Fruit fly (Drosophila melanogaster) whole organism, embryonic: ENCODE results near the gene stumps.

Experiments
- CG12659 ChIP-seq: fragments of 200-800 bp; sonication (Bioruptor generic); optimal IDR thresholded peaks from 3 replicates; lab custom pipeline; 2017; ENCODE audit warnings: mild to moderate bottlenecking, missing biosample characterization, missing genetic modification reagents, missing genetic modification characterization
- CG12942 ChIP-seq: fragments of 200-800 bp; sonication (Bioruptor generic); optimal IDR thresholded peaks from 3 replicates; lab custom pipeline; 2016; ENCODE audit warnings: missing biosample characterization, missing genetic modification characterization
- CG13775 ChIP-seq: fragments of 200-800 bp; sonication (Bioruptor generic); optimal IDR thresholded peaks from 3 replicates; lab custom pipeline; 2017; ENCODE audit warnings: missing biosample characterization, mild to moderate bottlenecking, missing genetic modification characterization
- CG17359 ChIP-seq: fragments of 200-800 bp; sonication (Bioruptor generic); optimal IDR thresholded peaks from 3 replicates; lab custom pipeline; 2018; ENCODE audit warnings: missing biosample characterization, mild to moderate bottlenecking, missing genetic modification characterization, moderate library complexity
- CG17385 ChIP-seq: fragments of 200-800 bp; sonication (Bioruptor generic); optimal IDR thresholded peaks from 3 replicates; lab custom pipeline; 2018; ENCODE audit warnings: missing biosample characterization, mild to moderate bottlenecking, missing genetic modification characterization
- CG30403 ChIP-seq: fragments of 200-800 bp; sonication (Bioruptor generic); optimal IDR thresholded peaks from 3 replicates; lab custom pipeline; 2016; ENCODE audit warnings: missing biosample characterization, missing genetic modification characterization
- CG30431 ChIP-seq: fragments of 200-800 bp; sonication (Bioruptor generic); optimal IDR thresholded peaks from 2 replicates; lab custom pipeline; 2017; ENCODE audit warnings: missing biosample characterization, missing genetic modification characterization
- CG31365 ChIP-seq: fragments of 200-800 bp; sonication (Bioruptor generic); optimal IDR thresholded peaks from 2 replicates; lab custom pipeline; 2018; ENCODE audit warnings: missing biosample characterization, mild to moderate bottlenecking, missing genetic modification characterization
- CG31441 ChIP-seq: fragments of 200-800 bp; sonication (Bioruptor generic); IDR thresholded peaks from 2 replicates; pipeline ENCODE4 v1.3.6; 2022; ENCODE audit warnings: missing biosample characterization, missing genetic modification characterization
- CG3726 ChIP-seq: fragments of 200-800 bp; sonication (Bioruptor generic); IDR thresholded peaks from 3 replicates; pipeline ENCODE4, ENCODE4 v1.3.6; 2022; ENCODE audit warnings: missing biosample characterization, missing genetic modification characterization
- CG4820 ChIP-seq: fragments of 200-800 bp; sonication (Bioruptor generic); optimal IDR thresholded peaks from 3 replicates; lab custom pipeline; 2016; ENCODE audit warnings: missing biosample characterization, missing genetic modification characterization
- CG5953 ChIP-seq: fragments of 200-800 bp; sonication (Bioruptor generic); IDR thresholded peaks from 2 replicates; pipeline ENCODE4 v1.3.6; 2022; ENCODE audit warnings: missing biosample characterization, missing genetic modification characterization
- CG6813 ChIP-seq: fragments of 200-800 bp; sonication (Bioruptor generic); optimal IDR thresholded peaks from 2 replicates; lab custom pipeline; 2017; ENCODE audit warnings: missing biosample characterization, missing genetic modification characterization, mild to moderate bottlenecking, moderate library complexity, missing genetic modification reagents
- CG8924 ChIP-seq: fragments of 200-800 bp; optimal IDR thresholded peaks from 3 replicates; lab custom pipeline; 2019; ENCODE audit warnings: missing biosample characterization, mild to moderate bottlenecking, missing genetic modification characterization, moderate library complexity
- CTCF ChIP-seq: fragments of 200-800 bp; sonication (Bioruptor generic); optimal IDR thresholded peaks from 2 replicates; lab custom pipeline; 2017; ENCODE audit warnings: missing biosample characterization, mild to moderate bottlenecking, missing genetic modification characterization, moderate library complexity
- Ets65A ChIP-seq: fragments of 200-800 bp; sonication (Bioruptor generic); peaks from one replicate; lab custom pipeline; 2016; ENCODE audit warnings: missing biosample characterization, missing genetic modification characterization
- H15 ChIP-seq: fragments of 200-800 bp; sonication (Bioruptor generic); IDR thresholded peaks from 3 replicates; pipeline ENCODE4 v1.3.6; 2022; ENCODE audit warnings: missing biosample characterization, missing genetic modification characterization
- HHEX ChIP-seq: fragments of 200-800 bp; sonication (Bioruptor generic); optimal IDR thresholded peaks from 3 replicates; lab custom pipeline; 2017; ENCODE audit warnings: missing biosample characterization, mild to moderate bottlenecking, missing genetic modification characterization, missing genetic modification reagents
- HLH4C ChIP-seq: fragments of 200-800 bp; sonication (Bioruptor generic); IDR thresholded peaks from 3 replicates; pipeline ENCODE4 v1.3.6; 2022; ENCODE audit warnings: missing biosample characterization, missing genetic modification characterization; ENCODE audit not compliant: partially characterized antibody
- HLHmδ ChIP-seq: fragments of 200-800 bp; sonication (Bioruptor generic); optimal IDR thresholded peaks from 2 replicates; lab custom pipeline; 2018; ENCODE audit warnings: missing biosample characterization, mild to moderate bottlenecking, missing genetic modification characterization, moderate library complexity
- Hr78 ChIP-seq, 2 experiments: fragments of 200-800 bp in 1 of 2; fragments of >200 bp in 1 of 2; sonication (Bioruptor generic) in 1 of 2; optimal IDR thresholded peaks; 2 replicates each; lab custom pipeline; 2017 to 2019; ENCODE audit warnings: missing biosample characterization in 2 of 2, missing genetic modification characterization in 2 of 2, mild to moderate bottlenecking in 1 of 2, moderate library complexity in 1 of 2
- Mes4 ChIP-seq: fragments of 200-800 bp; sonication (Bioruptor generic); optimal IDR thresholded peaks from 2 replicates; lab custom pipeline; 2016; ENCODE audit warnings: missing biosample characterization, missing genetic modification characterization
- Nf-YC ChIP-seq: fragments of 200-800 bp; optimal IDR thresholded peaks from 3 replicates; lab custom pipeline; 2019; ENCODE audit warnings: missing biosample characterization, mild to moderate bottlenecking, missing genetic modification characterization, moderate library complexity
- Sox102F ChIP-seq: fragments of 200-800 bp; sonication (Bioruptor generic); optimal IDR thresholded peaks from 2 replicates; lab custom pipeline; 2018; ENCODE audit warnings: missing biosample characterization, mild to moderate bottlenecking, missing genetic modification characterization, moderate library complexity
- Sry-δ ChIP-seq: fragments of 200-800 bp; sonication (Bioruptor generic); optimal IDR thresholded peaks from 2 replicates; lab custom pipeline; 2016; ENCODE audit warnings: missing biosample characterization, missing genetic modification characterization
- Ssrp ChIP-seq: fragments of 200-800 bp; sonication (Bioruptor generic); optimal IDR thresholded peaks from 2 replicates; lab custom pipeline; 2018; ENCODE audit warnings: missing biosample characterization, mild to moderate bottlenecking, missing genetic modification characterization, moderate library complexity
- Trl ChIP-seq, 3 experiments: fragments of >200 bp in 2 of 3; fragments of 200-800 bp in 1 of 3; sonication (Bioruptor generic) in 1 of 3; optimal IDR thresholded peaks; 2 replicates in 1 of 3; 3 replicates in 2 of 3; lab custom pipeline; 2016 to 2017; ENCODE audit warnings: missing biosample characterization in 1 of 3, missing genetic modification characterization in 1 of 3
- ara ChIP-seq: fragments of 200-800 bp; sonication (Bioruptor generic); IDR thresholded peaks from 2 replicates; pipeline ENCODE4 v1.3.6; 2022; ENCODE audit warnings: missing biosample characterization, missing genetic modification characterization
- az2 ChIP-seq: fragments of 200-800 bp; sonication (Bioruptor generic); optimal IDR thresholded peaks from 3 replicates; lab custom pipeline; 2016; ENCODE audit warnings: missing biosample characterization, missing genetic modification characterization
- br ChIP-seq: fragments of >200 bp; optimal IDR thresholded peaks from 2 replicates; lab custom pipeline; 2017
- chm ChIP-seq: fragments of 200-800 bp; sonication (Bioruptor generic); IDR thresholded peaks from 2 replicates; pipeline ENCODE4 v1.3.6; 2022; ENCODE audit warnings: missing biosample characterization, missing genetic modification characterization
- ci ChIP-seq: fragments of 200-800 bp; sonication (Bioruptor generic); IDR thresholded peaks from 3 replicates; pipeline ENCODE4 v1.3.6; 2022; ENCODE audit warnings: missing biosample characterization, missing genetic modification characterization
- croc ChIP-seq: fragments of 200-800 bp; sonication (Bioruptor generic); conservative IDR thresholded peaks from 3 replicates; pipeline ENCODE4 v1.3.6; 2022; ENCODE audit warnings: missing biosample characterization, missing genetic modification characterization
- cwo ChIP-seq: fragments of 200-800 bp; sonication (Bioruptor generic); optimal IDR thresholded peaks from 3 replicates; lab custom pipeline; 2017; ENCODE audit warnings: missing biosample characterization, missing genetic modification characterization, mild to moderate bottlenecking, moderate library complexity, missing genetic modification reagents
- dati ChIP-seq: fragments of 200-800 bp; sonication (Bioruptor generic); IDR thresholded peaks from 2 replicates; pipeline ENCODE4 v1.3.6; 2022; ENCODE audit warnings: missing biosample characterization, missing genetic modification characterization
- dimm ChIP-seq: fragments of 200-800 bp; sonication (Bioruptor generic); IDR thresholded peaks from 2 replicates; pipeline ENCODE4 v1.3.6; 2022; ENCODE audit warnings: missing biosample characterization, missing genetic modification characterization
- dmrt11E ChIP-seq: fragments of 200-800 bp; sonication (Bioruptor generic); optimal IDR thresholded peaks from 3 replicates; lab custom pipeline; 2018; ENCODE audit warnings: missing biosample characterization, mild to moderate bottlenecking, missing genetic modification characterization, moderate library complexity
- fd102C ChIP-seq: fragments of 200-800 bp; sonication (Bioruptor generic); optimal IDR thresholded peaks from 2 replicates; lab custom pipeline; 2018; ENCODE audit warnings: missing biosample characterization, mild to moderate bottlenecking, missing genetic modification characterization, moderate library complexity
- gem ChIP-seq: fragments of 200-800 bp; sonication (Bioruptor generic); optimal IDR thresholded peaks from 2 replicates; lab custom pipeline; 2019; ENCODE audit warnings: missing biosample characterization, mild to moderate bottlenecking, missing genetic modification characterization, moderate library complexity
- grau ChIP-seq: fragments of 200-800 bp; optimal IDR thresholded peaks from 3 replicates; lab custom pipeline; 2019; ENCODE audit warnings: missing biosample characterization, mild to moderate bottlenecking, missing genetic modification characterization, moderate library complexity
- gsb ChIP-seq: fragments of 200-800 bp; sonication (Bioruptor generic); IDR thresholded peaks from 2 replicates; pipeline ENCODE4 v1.3.6; 2022; ENCODE audit warnings: missing biosample characterization, missing genetic modification characterization
- lola ChIP-seq, 3 experiments: fragments of >200 bp in 2 of 3; fragments of 200-800 bp in 1 of 3; sonication (Bioruptor generic) in 1 of 3; optimal IDR thresholded peaks; 2 replicates each; lab custom pipeline; 2017 to 2019; ENCODE audit warnings: missing biosample characterization in 3 of 3, missing genetic modification characterization in 3 of 3, mild to moderate bottlenecking in 1 of 3, moderate library complexity in 1 of 3
- onecut ChIP-seq: fragments of 200-800 bp; sonication (Bioruptor generic); IDR thresholded peaks from 2 replicates; pipeline ENCODE4 v1.3.6; 2022; ENCODE audit warnings: missing biosample characterization, missing genetic modification characterization
- pan ChIP-seq, 4 experiments: fragments of >200 bp in 3 of 4; fragments of 200-800 bp in 1 of 4; sonication (Bioruptor generic) in 1 of 4; optimal IDR thresholded peaks in 3 of 4; IDR thresholded peaks in 1 of 4; 2 replicates each; pipeline versions ENCODE4 v1.3.6 to Lab custom; 2017 to 2022; ENCODE audit warnings: missing biosample characterization in 2 of 4, missing genetic modification characterization in 2 of 4, mixed read lengths in 1 of 4
- ranshi ChIP-seq: fragments of 200-800 bp; sonication (Bioruptor generic); IDR thresholded peaks from 2 replicates; pipeline ENCODE4 v1.3.6; 2022; ENCODE audit warnings: missing biosample characterization, missing genetic modification characterization
- repo ChIP-seq: fragments of 200-800 bp; sonication (Bioruptor generic); optimal IDR thresholded peaks from 2 replicates; lab custom pipeline; 2016; ENCODE audit warnings: missing biosample characterization, missing genetic modification characterization
- sens-2 ChIP-seq: fragments of 200-800 bp; sonication (Bioruptor generic); IDR thresholded peaks from 2 replicates; pipeline ENCODE4 v1.3.6; 2022; ENCODE audit warnings: missing biosample characterization, missing genetic modification characterization
- tna ChIP-seq: fragments of 200-800 bp; sonication (Bioruptor generic); IDR thresholded peaks from 2 replicates; pipeline ENCODE4 v1.3.6; 2022; ENCODE audit warnings: missing biosample characterization, missing genetic modification characterization; ENCODE audit not compliant: partially characterized antibody
- zfh1 ChIP-seq: fragments of 200-800 bp; sonication (Bioruptor generic); IDR thresholded peaks from 3 replicates; pipeline ENCODE4 v1.3.6; 2022; ENCODE audit warnings: missing biosample characterization, missing genetic modification characterization

The stumps gene

dm6 chr3R:14597935-14598424, 21.0 kb downstream of the stumps start (continued):
- 0 out of 3 replicates have a peak, but pooled peaks have one; percentile 7 for TF ChIP-seq H15 (GFP tag; lab: Robert Waterston, UW)
- TF ChIP-seq tna (GFP tag; lab: Robert Waterston, UW), result no peak
- TF ChIP-seq repo, result no peak
- TF ChIP-seq Mes4 (GFP tag; lab: Kevin White, UChicago), result no peak
- TF ChIP-seq HLHmδ (GFP tag; lab: Kevin White, UChicago), result peak; percentile 35
- TF ChIP-seq dimm (GFP tag; lab: Robert Waterston, UW), result 0 out of 2 replicates have a peak, but pooled peaks have one; percentile 22
- peak; percentile 32 for TF ChIP-seq CG4820
- peak; percentile 33 for TF ChIP-seq az2 (GFP tag; lab: Kevin White, UChicago)
- no peak for TF ChIP-seq br
- peak; percentile 32 for TF ChIP-seq CG17385 (GFP tag; lab: Kevin White, UChicago)
- TF ChIP-seq CG8924 (tag; lab: Kevin White, UChicago), result peak; percentile 37
- no peak for TF ChIP-seq pan (optimal IDR thresholded peaks at IDR 0.05; lab: Kevin White, UChicago)
- peak in 1 of 2 experiments; percentile 37 for TF ChIP-seq pan (GFP tag; optimal IDR thresholded peaks at IDR 0.05 in 1 of 2, IDR thresholded peaks at IDR 0.05 in 1 of 2)
- TF ChIP-seq Sox102F, result peak; percentile 55
- TF ChIP-seq HHEX, result no peak
- TF ChIP-seq CG30431 (GFP tag; lab: Kevin White, UChicago), result peak; percentile 10
- TF ChIP-seq ranshi (GFP tag; lab: Robert Waterston, UW), result no peak
- 0 out of 3 replicates have a peak, but pooled peaks have one; percentile 24 for TF ChIP-seq croc
- TF ChIP-seq CG12659 (GFP tag; lab: Kevin White, UChicago), result peak; percentile 5
- TF ChIP-seq Trl (optimal IDR thresholded peaks at IDR 0.05; lab: Kevin White, UChicago), result peak; percentile 49 to 50
- no peak for TF ChIP-seq Trl (GFP tag; optimal IDR thresholded peaks at IDR 0.05; lab: Kevin White, UChicago)
- no peak for TF ChIP-seq sens-2 (GFP tag; lab: Robert Waterston, UW)
- peak; percentile 72 for TF ChIP-seq gem (tag; lab: Kevin White, UChicago)
- peak; percentile 53; the same call in 2 of the 3 replicates for TF ChIP-seq ci (GFP tag; lab: Robert Waterston, UW)
- TF ChIP-seq grau (tag; lab: Kevin White, UChicago), result peak; percentile 37
- no peak for TF ChIP-seq CG3726 (GFP tag; lab: Robert Waterston, UW)
- peak; percentile 68 for TF ChIP-seq dmrt11E (tag; lab: Kevin White, UChicago)
- peak; percentile 52; the same call in 1 of the 3 replicates for TF ChIP-seq zfh1 (GFP tag; lab: Robert Waterston, UW)
- peak in 1 of 3 experiments; percentile 56 for TF ChIP-seq lola (GFP tag; optimal IDR thresholded peaks at IDR 0.05; lab: Kevin White, UChicago)
- no peak for TF ChIP-seq CG13775
- no peak for TF ChIP-seq cwo (GFP tag; lab: Kevin White, UChicago)
- TF ChIP-seq CG5953 (GFP tag; lab: Robert Waterston, UW), result no peak
- no peak for TF ChIP-seq fd102C (GFP tag; lab: Kevin White, UChicago)
- 0 out of 2 replicates have a peak, but pooled peaks have one; percentile 24 for TF ChIP-seq dati
- TF ChIP-seq CG31365, result no peak
- no peak for TF ChIP-seq ara (GFP tag; lab: Robert Waterston, UW)
- peak in 1 of 2 experiments; percentile 1 for TF ChIP-seq Hr78 (GFP tag; optimal IDR thresholded peaks at IDR 0.05; lab: Kevin White, UChicago)
- no peak for TF ChIP-seq CTCF (GFP tag; lab: Kevin White, UChicago)
- peak; percentile 44 for TF ChIP-seq Ssrp (tag; lab: Kevin White, UChicago)
- TF ChIP-seq onecut (GFP tag; lab: Robert Waterston, UW), result peak; percentile 27; the same call in 1 of the 2 replicates
- 0 out of 2 replicates have a peak, but pooled peaks have one; percentile 36 for TF ChIP-seq chm (GFP tag; lab: Robert Waterston, UW)
- TF ChIP-seq Ets65A, result peak; percentile 85
- TF ChIP-seq gsb (GFP tag; lab: Robert Waterston, UW), result no peak
- peak; percentile 59 for TF ChIP-seq CG31441 (GFP tag; lab: Robert Waterston, UW)
- TF ChIP-seq HLH4C, result no peak
- no peak for TF ChIP-seq CG6813 (GFP tag; lab: Kevin White, UChicago)
- no peak for TF ChIP-seq Sry-δ (GFP tag; lab: Kevin White, UChicago)
- TF ChIP-seq CG12942, result no peak
- peak; percentile 36 for TF ChIP-seq CG30403 (GFP tag; lab: Kevin White, UChicago)
- peak; percentile 11 for TF ChIP-seq CG17359 (tag; lab: Kevin White, UChicago)
- TF ChIP-seq Nf-YC (tag; lab: Kevin White, UChicago), result no peak
